Fruit fly (Drosophila melanogaster) whole organism, embryonic: ENCODE measurements around the gene CG31125.
A peak's percentile ranks its signal among the peaks of the same experiment; 100 is the strongest.

Experiments used
- BEAF-32 ChIP-seq: fragments of 200-800 bp; sonication (Bioruptor generic); optimal IDR thresholded peaks from 3 replicates; lab custom pipeline; 2017; ENCODE audit warnings: missing biosample characterization, missing genetic modification characterization, mild to moderate bottlenecking, moderate library complexity, missing genetic modification reagents
- CG11456 ChIP-seq: fragments of 200-800 bp; sonication (Bioruptor generic); IDR thresholded peaks from 3 replicates; pipeline ENCODE4 v1.3.6; 2022; ENCODE audit warnings: missing biosample characterization, missing genetic modification characterization
- CG12219 ChIP-seq: fragments of 200-800 bp; sonication (Bioruptor generic); optimal IDR thresholded peaks from 3 replicates; lab custom pipeline; 2018; ENCODE audit warnings: missing biosample characterization, mild to moderate bottlenecking, missing genetic modification characterization
- CG13624 ChIP-seq: fragments of 200-800 bp; sonication (Bioruptor generic); optimal IDR thresholded peaks from 2 replicates; lab custom pipeline; 2016; ENCODE audit warnings: missing biosample characterization, missing genetic modification characterization
- CG13894 ChIP-seq: fragments of 200-800 bp; sonication (Bioruptor generic); optimal IDR thresholded peaks from 3 replicates; lab custom pipeline; 2018; ENCODE audit warnings: missing biosample characterization, mild to moderate bottlenecking, missing genetic modification characterization, moderate library complexity
- CG14014 ChIP-seq: fragments of 200-800 bp; sonication (Bioruptor generic); IDR thresholded peaks from 2 replicates; pipeline ENCODE4 v1.3.6; 2022; ENCODE audit warnings: missing biosample characterization, missing genetic modification characterization
- CG14710 ChIP-seq: fragments of 200-800 bp; sonication (Bioruptor generic); optimal IDR thresholded peaks from 3 replicates; lab custom pipeline; 2019; ENCODE audit warnings: missing biosample characterization, mild to moderate bottlenecking, missing genetic modification characterization, moderate library complexity
- CG2889 ChIP-seq: fragments of 200-800 bp; sonication (Bioruptor generic); IDR thresholded peaks from 3 replicates; pipeline ENCODE4 v1.3.6; 2022; ENCODE audit warnings: missing biosample characterization, missing genetic modification characterization
- CG31224 ChIP-seq: fragments of 200-800 bp; sonication (Bioruptor generic); IDR thresholded peaks from 2 replicates; pipeline ENCODE4 v1.3.6; 2022; ENCODE audit warnings: missing biosample characterization, missing genetic modification characterization
- CG32532 ChIP-seq: fragments of 200-800 bp; sonication (Bioruptor generic); IDR thresholded peaks from 2 replicates; pipeline ENCODE4 v1.3.6; 2022; ENCODE audit warnings: missing biosample characterization, missing genetic modification characterization
- CG6175 ChIP-seq: fragments of 200-800 bp; sonication (Bioruptor generic); IDR thresholded peaks from 3 replicates; pipeline ENCODE4 v1.3.6; 2022; ENCODE audit warnings: missing biosample characterization, missing genetic modification characterization
- CG7372 ChIP-seq: fragments of 200-800 bp; sonication (Bioruptor generic); IDR thresholded peaks from 2 replicates; pipeline ENCODE4 v1.3.6; 2022; ENCODE audit warnings: missing biosample characterization, missing genetic modification characterization
- CG7928 ChIP-seq: fragments of 200-800 bp; sonication (Bioruptor generic); optimal IDR thresholded peaks from 2 replicates; lab custom pipeline; 2017; ENCODE audit warnings: missing biosample characterization, mild to moderate bottlenecking, missing genetic modification characterization
- CG9609 ChIP-seq: fragments of 200-800 bp; sonication (Bioruptor generic); optimal IDR thresholded peaks from 3 replicates; lab custom pipeline; 2016; ENCODE audit warnings: missing biosample characterization, missing genetic modification characterization
- Dip2 ChIP-seq: fragments of 200-800 bp; sonication (Bioruptor generic); IDR thresholded peaks from 2 replicates; pipeline ENCODE4 v1.3.6; 2022; ENCODE audit warnings: missing biosample characterization, missing genetic modification characterization
- Doc3 ChIP-seq: fragments of 200-800 bp; sonication (Bioruptor generic); IDR thresholded peaks from 3 replicates; pipeline ENCODE4 v1.3.6; 2022; ENCODE audit warnings: missing biosample characterization, missing genetic modification characterization; ENCODE audit not compliant: partially characterized antibody
- Fer3 ChIP-seq: fragments of 200-800 bp; sonication (Bioruptor generic); optimal IDR thresholded peaks from 2 replicates; lab custom pipeline; 2018; ENCODE audit warnings: missing biosample characterization, mild to moderate bottlenecking, missing genetic modification characterization, moderate library complexity
- HLH3B ChIP-seq: fragments of 200-800 bp; sonication (Bioruptor generic); IDR thresholded peaks from 2 replicates; pipeline ENCODE4 v1.3.6; 2022; ENCODE audit warnings: missing biosample characterization, missing genetic modification characterization
- HmgZ ChIP-seq: fragments of 200-800 bp; sonication (Bioruptor generic); optimal IDR thresholded peaks from 2 replicates; lab custom pipeline; 2018; ENCODE audit warnings: missing biosample characterization, mild to moderate bottlenecking, missing genetic modification characterization
- Hr3 ChIP-seq: fragments of 200-800 bp; sonication (Bioruptor generic); optimal IDR thresholded peaks from 3 replicates; lab custom pipeline; 2016; ENCODE audit warnings: missing biosample characterization, missing genetic modification characterization
- Hr78 ChIP-seq, 2 experiments: fragments of 200-800 bp in 1 of 2; fragments of >200 bp in 1 of 2; sonication (Bioruptor generic) in 1 of 2; optimal IDR thresholded peaks; 2 replicates each; lab custom pipeline; 2017 to 2019; ENCODE audit warnings: missing biosample characterization in 2 of 2, missing genetic modification characterization in 2 of 2, mild to moderate bottlenecking in 1 of 2, moderate library complexity in 1 of 2
- Myb ChIP-seq: fragments of 200-800 bp; sonication (Bioruptor generic); optimal IDR thresholded peaks from 2 replicates; lab custom pipeline; 2016; ENCODE audit warnings: missing biosample characterization, missing genetic modification characterization
- NK7.1 ChIP-seq: fragments of 200-800 bp; sonication (Bioruptor generic); optimal IDR thresholded peaks from 3 replicates; lab custom pipeline; 2016; ENCODE audit warnings: missing biosample characterization, missing genetic modification characterization
- Optix ChIP-seq: fragments of 200-800 bp; sonication (Bioruptor generic); IDR thresholded peaks from 3 replicates; pipeline ENCODE4 v1.3.6; 2022; ENCODE audit warnings: missing biosample characterization, missing genetic modification characterization
- Rfx ChIP-seq: fragments of 200-800 bp; sonication (Bioruptor generic); IDR thresholded peaks from 2 replicates; pipeline ENCODE4 v1.3.6; 2022; ENCODE audit warnings: missing biosample characterization, missing genetic modification characterization
- Rx ChIP-seq: fragments of 200-800 bp; sonication (Bioruptor generic); IDR thresholded peaks from 2 replicates; pipeline ENCODE4 v1.3.6; 2022; ENCODE audit warnings: missing biosample characterization, missing genetic modification characterization
- Sin3A ChIP-seq: fragments of >200 bp; optimal IDR thresholded peaks from 2 replicates; lab custom pipeline; 2018
- Spps ChIP-seq: fragments of 200-800 bp; sonication (Bioruptor generic); optimal IDR thresholded peaks from 2 replicates; lab custom pipeline; 2018; ENCODE audit warnings: missing biosample characterization, mild to moderate bottlenecking, missing genetic modification characterization
- Sry-δ ChIP-seq: fragments of 200-800 bp; sonication (Bioruptor generic); optimal IDR thresholded peaks from 2 replicates; lab custom pipeline; 2016; ENCODE audit warnings: missing biosample characterization, missing genetic modification characterization
- TFAM ChIP-seq: fragments of 200-800 bp; sonication (Bioruptor generic); optimal IDR thresholded peaks from 2 replicates; lab custom pipeline; 2017; ENCODE audit warnings: missing biosample characterization, missing genetic modification characterization, inconsistent platforms
- YL-1 ChIP-seq: fragments of 200-800 bp; sonication (Bioruptor generic); optimal IDR thresholded peaks from 3 replicates; lab custom pipeline; 2017; ENCODE audit warnings: missing biosample characterization, mild to moderate bottlenecking, missing genetic modification characterization
- az2 ChIP-seq: fragments of 200-800 bp; sonication (Bioruptor generic); optimal IDR thresholded peaks from 3 replicates; lab custom pipeline; 2016; ENCODE audit warnings: missing biosample characterization, missing genetic modification characterization
- chm ChIP-seq: fragments of 200-800 bp; sonication (Bioruptor generic); IDR thresholded peaks from 2 replicates; pipeline ENCODE4 v1.3.6; 2022; ENCODE audit warnings: missing biosample characterization, missing genetic modification characterization
- ci ChIP-seq: fragments of 200-800 bp; sonication (Bioruptor generic); IDR thresholded peaks from 3 replicates; pipeline ENCODE4 v1.3.6; 2022; ENCODE audit warnings: missing biosample characterization, missing genetic modification characterization
- cwo ChIP-seq: fragments of 200-800 bp; sonication (Bioruptor generic); optimal IDR thresholded peaks from 3 replicates; lab custom pipeline; 2017; ENCODE audit warnings: missing biosample characterization, missing genetic modification characterization, mild to moderate bottlenecking, moderate library complexity, missing genetic modification reagents
- dan ChIP-seq: fragments of 200-800 bp; sonication (Bioruptor generic); IDR thresholded peaks from 2 replicates; pipeline ENCODE4 v1.3.6; 2022; ENCODE audit warnings: missing biosample characterization, missing genetic modification characterization
- danr ChIP-seq: fragments of 200-800 bp; sonication (Bioruptor generic); IDR thresholded peaks from 2 replicates; pipeline ENCODE4 v1.3.6; 2022; ENCODE audit warnings: missing biosample characterization, missing genetic modification characterization
- dm ChIP-seq: fragments of 200-800 bp; sonication (Bioruptor generic); optimal IDR thresholded peaks from 3 replicates; lab custom pipeline; 2016; ENCODE audit warnings: missing biosample characterization, missing genetic modification characterization
- en ChIP-seq: fragments of 200-800 bp; sonication (Bioruptor generic); optimal IDR thresholded peaks from 2 replicates; lab custom pipeline; 2016; ENCODE audit warnings: missing biosample characterization, missing genetic modification characterization
- gce ChIP-seq: fragments of 200-800 bp; sonication (Bioruptor generic); IDR thresholded peaks from 3 replicates; pipeline ENCODE4 v1.3.6; 2022; ENCODE audit warnings: missing biosample characterization, missing genetic modification characterization
- gt ChIP-seq: fragments of 200-800 bp; sonication (Bioruptor generic); IDR thresholded peaks from 2 replicates; pipeline ENCODE4 v1.3.6; 2022; ENCODE audit warnings: missing biosample characterization, missing genetic modification characterization
- ind ChIP-seq: fragments of 200-800 bp; sonication (Bioruptor generic); optimal IDR thresholded peaks from 3 replicates; lab custom pipeline; 2016; ENCODE audit warnings: missing biosample characterization, missing genetic modification characterization
- mam ChIP-seq: fragments of 200-800 bp; sonication (Bioruptor generic); optimal IDR thresholded peaks from 3 replicates; lab custom pipeline; 2016; ENCODE audit warnings: missing biosample characterization, missing genetic modification characterization
- pho ChIP-seq: fragments of 200-800 bp; sonication (Bioruptor generic); optimal IDR thresholded peaks from 2 replicates; lab custom pipeline; 2016; ENCODE audit warnings: missing biosample characterization, missing genetic modification characterization
- pum ChIP-seq: fragments of 200-800 bp; sonication (Bioruptor generic); optimal IDR thresholded peaks from 2 replicates; lab custom pipeline; 2016; ENCODE audit warnings: missing biosample characterization, missing genetic modification characterization
- pzg ChIP-seq: fragments of 200-800 bp; sonication (Bioruptor generic); optimal IDR thresholded peaks from 3 replicates; lab custom pipeline; 2018; ENCODE audit warnings: missing biosample characterization, mild to moderate bottlenecking, missing genetic modification characterization, moderate library complexity
- sc ChIP-seq, 3 experiments: fragments of >200 bp in 2 of 3; fragments of 200-800 bp in 1 of 3; sonication (Bioruptor generic) in 1 of 3; optimal IDR thresholded peaks; 2 replicates in 2 of 3; 3 replicates in 1 of 3; lab custom pipeline; 2017; ENCODE audit warnings: mild to moderate bottlenecking in 1 of 3, missing biosample characterization in 1 of 3, missing genetic modification characterization in 1 of 3, missing genetic modification reagents in 1 of 3
- sna ChIP-seq: fragments of 200-800 bp; sonication (Bioruptor generic); IDR thresholded peaks from 2 replicates; pipeline ENCODE4 v1.3.6; 2022; ENCODE audit warnings: missing biosample characterization, missing genetic modification characterization; ENCODE audit not compliant: partially characterized antibody
- sr ChIP-seq: fragments of 200-800 bp; sonication (Bioruptor generic); IDR thresholded peaks from 3 replicates; pipeline ENCODE4 v1.3.6; 2022; ENCODE audit warnings: missing biosample characterization, missing genetic modification characterization
- tap ChIP-seq: fragments of 200-800 bp; optimal IDR thresholded peaks from 3 replicates; lab custom pipeline; 2019; ENCODE audit warnings: missing biosample characterization, mild to moderate bottlenecking, missing genetic modification characterization, moderate library complexity
- usp ChIP-seq: fragments of >200 bp; optimal IDR thresholded peaks from 2 replicates; lab custom pipeline; 2017; ENCODE audit warnings: missing biosample characterization, missing genetic modification characterization
- vfl ChIP-seq: fragments of 200-800 bp; sonication (Bioruptor generic); optimal IDR thresholded peaks from 2 replicates; lab custom pipeline; 2016; ENCODE audit warnings: missing biosample characterization, missing genetic modification characterization

CG31125 gene

DNA sequence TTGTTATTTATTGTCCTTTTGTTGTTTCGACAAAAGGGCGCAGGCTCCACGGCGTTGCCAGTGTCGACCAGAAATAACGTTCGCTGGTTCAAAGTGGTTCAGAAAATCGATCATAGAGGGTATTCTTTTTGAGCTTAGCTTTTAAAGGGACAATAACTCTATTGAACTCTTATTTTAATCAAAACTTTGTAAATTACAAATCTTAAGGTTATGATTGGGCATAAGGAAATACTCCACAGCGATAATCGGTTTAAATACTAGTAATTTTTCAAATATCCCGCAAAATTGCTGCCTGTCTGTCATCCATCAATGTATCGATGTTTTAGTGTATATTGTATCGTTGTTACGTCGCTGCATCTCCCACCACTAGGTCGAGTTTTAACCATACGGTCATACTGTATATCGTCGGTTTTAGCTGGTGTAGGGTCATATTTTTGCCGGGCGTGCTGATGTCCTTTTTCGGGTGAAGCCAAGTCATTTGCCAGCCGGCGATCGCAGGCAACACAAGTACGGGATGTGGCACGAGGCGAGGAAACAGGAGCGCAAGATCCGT is at the start of gene CG31125, which contains the start of gene CG6695 (continued):
- TF ChIP-seq gce (GFP tag; lab: Robert Waterston, UW) (no peak), Rx (no peak), dan (no peak), sr (no peak), en (GFP tag; lab: Kevin White, UChicago) (no peak), BEAF-32 (GFP tag; lab: Kevin White, UChicago) (peak; percentile 94), CG13894 (tag; lab: Kevin White, UChicago) (no peak), Hr3 (GFP tag; lab: Kevin White, UChicago) (peak; percentile 33), HmgZ (tag; lab: Kevin White, UChicago) (peak; percentile 65), TFAM (GFP tag; lab: Kevin White, UChicago) (no peak), Optix (no peak), gt (GFP tag; lab: Robert Waterston, UW) (no peak), Dip2 (GFP tag; lab: Robert Waterston, UW) (no peak), pho (GFP tag; lab: Kevin White, UChicago) (peak; percentile 70), CG9609 (peak; percentile 73), CG31224 (GFP tag; lab: Robert Waterston, UW) (no peak), CG6175 (GFP tag; lab: Robert Waterston, UW) (no peak), Hr78 (GFP tag; optimal IDR thresholded peaks at IDR 0.05; lab: Kevin White, UChicago) (no peak), sna (GFP tag; lab: Robert Waterston, UW) (peak; percentile 70), usp (no peak), Doc3 (peak; percentile 74), CG7372 (GFP tag; lab: Robert Waterston, UW) (no peak), CG11456 (GFP tag; lab: Robert Waterston, UW) (peak; percentile 63; the same call in 1 of the 3 replicates), dm (GFP tag; lab: Kevin White, UChicago) (peak; percentile 68), Sry-δ (peak; percentile 98), Rfx (peak; percentile 75), YL-1 (GFP tag; lab: Kevin White, UChicago) (peak; percentile 71), CG32532 (GFP tag; lab: Robert Waterston, UW) (peak; percentile 56; the same call in 1 of the 2 replicates), NK7.1 (GFP tag; lab: Kevin White, UChicago) (peak; percentile 51), Spps (tag; lab: Kevin White, UChicago) (no peak), sc (optimal IDR thresholded peaks at IDR 0.05; lab: Kevin White, UChicago) (no peak), sc (GFP tag; optimal IDR thresholded peaks at IDR 0.05; lab: Kevin White, UChicago) (no peak), Fer3 (tag; lab: Kevin White, UChicago) (no peak), mam (peak; percentile 78), vfl (GFP tag; lab: Kevin White, UChicago) (peak; percentile 35), CG14710 (tag; lab: Kevin White, UChicago) (peak; percentile 75), pzg (GFP tag; lab: Kevin White, UChicago) (peak; percentile 91), Sin3A (lab: Kevin White, UChicago) (peak; percentile 97), chm (no peak), CG7928 (peak; percentile 17), CG13624 (GFP tag; lab: Kevin White, UChicago) (peak; percentile 68), pum (peak; percentile 52), az2 (GFP tag; lab: Kevin White, UChicago) (peak; percentile 37), ci (GFP tag; lab: Robert Waterston, UW) (0 out of 3 replicates have a peak, but pooled peaks have one; percentile 53), cwo (no peak), CG12219 (GFP tag; lab: Kevin White, UChicago) (no peak), tap (tag; lab: Kevin White, UChicago) (no peak), HLH3B (GFP tag; lab: Robert Waterston, UW) (no peak), CG2889 (no peak), danr (GFP tag; lab: Robert Waterston, UW) (no peak), ind (GFP tag; lab: Kevin White, UChicago) (peak; percentile 44), CG14014 (GFP tag; lab: Robert Waterston, UW) (no peak), Myb (GFP tag; lab: Kevin White, UChicago) (peak; percentile 96)
